Fruit fly (Drosophila melanogaster) whole organism, embryonic: Measurements from ENCODE around the gene Tpst.

Experiments
- ATbp ChIP-seq: fragments of 200-800 bp; sonication (Bioruptor generic); optimal IDR thresholded peaks from 2 replicates; lab custom pipeline; 2017; ENCODE audit warnings: missing biosample characterization, mild to moderate bottlenecking, missing genetic modification characterization, missing genetic modification reagents
- Awh ChIP-seq: fragments of 200-800 bp; sonication (Bioruptor generic); IDR thresholded peaks from 2 replicates; pipeline ENCODE4, ENCODE4 v1.3.6; 2022; ENCODE audit warnings: missing biosample characterization, missing genetic modification characterization
- B-H2 ChIP-seq: fragments of 200-800 bp; sonication (Bioruptor generic); optimal IDR thresholded peaks from 2 replicates; lab custom pipeline; 2018; ENCODE audit warnings: missing biosample characterization, mild to moderate bottlenecking, missing genetic modification characterization
- BEAF-32 ChIP-seq: fragments of 200-800 bp; sonication (Bioruptor generic); optimal IDR thresholded peaks from 3 replicates; lab custom pipeline; 2017; ENCODE audit warnings: missing biosample characterization, missing genetic modification characterization, mild to moderate bottlenecking, moderate library complexity, missing genetic modification reagents
- CG10267 ChIP-seq: fragments of 200-800 bp; sonication (Bioruptor generic); optimal IDR thresholded peaks from 2 replicates; lab custom pipeline; 2018; ENCODE audit warnings: missing biosample characterization, mild to moderate bottlenecking, missing genetic modification characterization, moderate library complexity
- CG10366 ChIP-seq: fragments of 200-800 bp; sonication (Bioruptor generic); IDR thresholded peaks from 2 replicates; pipeline ENCODE4 v1.3.6; 2022; ENCODE audit warnings: missing biosample characterization, missing genetic modification characterization
- CG10654 ChIP-seq: fragments of 200-800 bp; sonication (Bioruptor generic); optimal IDR thresholded peaks from 2 replicates; lab custom pipeline; 2016; ENCODE audit warnings: missing biosample characterization, missing genetic modification characterization
- CG11560 ChIP-seq: fragments of 200-800 bp; sonication (Bioruptor generic); IDR thresholded peaks from 3 replicates; pipeline ENCODE4 v1.3.6; 2022; ENCODE audit warnings: missing biosample characterization, missing genetic modification characterization
- CG13424 ChIP-seq: fragments of 200-800 bp; sonication (Bioruptor generic); optimal IDR thresholded peaks from 2 replicates; lab custom pipeline; 2019; ENCODE audit warnings: missing biosample characterization, mild to moderate bottlenecking, missing genetic modification characterization, moderate library complexity
- CG13894 ChIP-seq: fragments of 200-800 bp; sonication (Bioruptor generic); optimal IDR thresholded peaks from 3 replicates; lab custom pipeline; 2018; ENCODE audit warnings: missing biosample characterization, mild to moderate bottlenecking, missing genetic modification characterization, moderate library complexity
- CG17912 ChIP-seq: fragments of 200-800 bp; sonication (Bioruptor generic); optimal IDR thresholded peaks from 2 replicates; lab custom pipeline; 2018; ENCODE audit warnings: missing biosample characterization, mild to moderate bottlenecking, missing genetic modification characterization
- CG31224 ChIP-seq: fragments of 200-800 bp; sonication (Bioruptor generic); IDR thresholded peaks from 2 replicates; pipeline ENCODE4 v1.3.6; 2022; ENCODE audit warnings: missing biosample characterization, missing genetic modification characterization
- CG32532 ChIP-seq: fragments of 200-800 bp; sonication (Bioruptor generic); IDR thresholded peaks from 2 replicates; pipeline ENCODE4 v1.3.6; 2022; ENCODE audit warnings: missing biosample characterization, missing genetic modification characterization
- CG33213 ChIP-seq: fragments of 200-800 bp; sonication (Bioruptor generic); optimal IDR thresholded peaks from 3 replicates; lab custom pipeline; 2016; ENCODE audit warnings: missing biosample characterization, missing genetic modification characterization
- CG34422 ChIP-seq: fragments of 200-800 bp; sonication (Bioruptor generic); IDR thresholded peaks from 3 replicates; pipeline ENCODE4 v1.3.6; 2022; ENCODE audit warnings: missing biosample characterization, missing genetic modification characterization
- CG5245 ChIP-seq: fragments of 200-800 bp; sonication (Bioruptor generic); optimal IDR thresholded peaks from 3 replicates; lab custom pipeline; 2016; ENCODE audit warnings: missing biosample characterization, missing genetic modification characterization
- CG6175 ChIP-seq: fragments of 200-800 bp; sonication (Bioruptor generic); IDR thresholded peaks from 3 replicates; pipeline ENCODE4 v1.3.6; 2022; ENCODE audit warnings: missing biosample characterization, missing genetic modification characterization
- CG6272 ChIP-seq: fragments of 200-800 bp; sonication (Bioruptor generic); IDR thresholded peaks from 2 replicates; pipeline ENCODE4 v1.3.6; 2022; ENCODE audit warnings: missing biosample characterization, missing genetic modification characterization
- CG6791 ChIP-seq: fragments of 200-800 bp; sonication (Bioruptor generic); IDR thresholded peaks from 3 replicates; pipeline ENCODE4 v1.3.6; 2022; ENCODE audit warnings: missing biosample characterization, missing genetic modification characterization; ENCODE audit not compliant: partially characterized antibody
- CG8359 ChIP-seq: fragments of 200-800 bp; sonication (Bioruptor generic); optimal IDR thresholded peaks from 2 replicates; lab custom pipeline; 2017; ENCODE audit warnings: missing biosample characterization, mild to moderate bottlenecking, missing genetic modification characterization, borderline replicate concordance
- CG8478 ChIP-seq: fragments of >200 bp; optimal IDR thresholded peaks from 2 replicates; lab custom pipeline; 2018
- CG9797 ChIP-seq: fragments of 200-800 bp; sonication (Bioruptor generic); optimal IDR thresholded peaks from 3 replicates; lab custom pipeline; 2018; ENCODE audit warnings: missing biosample characterization, mild to moderate bottlenecking, missing genetic modification characterization
- CkIIα-i1 ChIP-seq: fragments of 200-800 bp; sonication (Bioruptor generic); IDR thresholded peaks from 2 replicates; pipeline ENCODE4 v1.3.6; 2022; ENCODE audit warnings: missing biosample characterization, missing genetic modification characterization
- D ChIP-seq, 2 experiments: fragments of 200-800 bp in 1 of 2; fragments of >200 bp in 1 of 2; sonication (Bioruptor generic) in 1 of 2; optimal IDR thresholded peaks; 2 replicates in 1 of 2; 3 replicates in 1 of 2; lab custom pipeline; 2017; ENCODE audit warnings: mild to moderate bottlenecking in 1 of 2, missing biosample characterization in 1 of 2, missing genetic modification characterization in 1 of 2, missing genetic modification reagents in 1 of 2
- HLH4C ChIP-seq: fragments of 200-800 bp; sonication (Bioruptor generic); IDR thresholded peaks from 3 replicates; pipeline ENCODE4 v1.3.6; 2022; ENCODE audit warnings: missing biosample characterization, missing genetic modification characterization; ENCODE audit not compliant: partially characterized antibody
- HLHmδ ChIP-seq: fragments of 200-800 bp; sonication (Bioruptor generic); optimal IDR thresholded peaks from 2 replicates; lab custom pipeline; 2018; ENCODE audit warnings: missing biosample characterization, mild to moderate bottlenecking, missing genetic modification characterization, moderate library complexity
- Hr78 ChIP-seq, 2 experiments: fragments of 200-800 bp in 1 of 2; fragments of >200 bp in 1 of 2; sonication (Bioruptor generic) in 1 of 2; optimal IDR thresholded peaks; 2 replicates each; lab custom pipeline; 2017 to 2019; ENCODE audit warnings: missing biosample characterization in 2 of 2, missing genetic modification characterization in 2 of 2, mild to moderate bottlenecking in 1 of 2, moderate library complexity in 1 of 2
- Ssrp ChIP-seq: fragments of 200-800 bp; sonication (Bioruptor generic); optimal IDR thresholded peaks from 2 replicates; lab custom pipeline; 2018; ENCODE audit warnings: missing biosample characterization, mild to moderate bottlenecking, missing genetic modification characterization, moderate library complexity
- TFAM ChIP-seq: fragments of 200-800 bp; sonication (Bioruptor generic); optimal IDR thresholded peaks from 2 replicates; lab custom pipeline; 2017; ENCODE audit warnings: missing biosample characterization, missing genetic modification characterization, inconsistent platforms
- Xbp1 ChIP-seq: fragments of 200-800 bp; sonication (Bioruptor generic); optimal IDR thresholded peaks from 3 replicates; lab custom pipeline; 2016; ENCODE audit warnings: missing biosample characterization, mild to moderate bottlenecking, missing genetic modification characterization
- ap ChIP-seq: fragments of 200-800 bp; sonication (Bioruptor generic); IDR thresholded peaks from 2 replicates; pipeline ENCODE4 v1.3.6; 2022; ENCODE audit warnings: missing biosample characterization, missing genetic modification characterization
- bigmax ChIP-seq: fragments of 200-800 bp; sonication (Bioruptor generic); optimal IDR thresholded peaks from 2 replicates; lab custom pipeline; 2018; ENCODE audit warnings: missing biosample characterization, mild to moderate bottlenecking, missing genetic modification characterization
- chinmo ChIP-seq: fragments of 200-800 bp; sonication (Bioruptor generic); IDR thresholded peaks from 4 replicates; pipeline ENCODE4 v1.3.6; 2022; ENCODE audit warnings: missing biosample characterization, missing genetic modification characterization; ENCODE audit not compliant: partially characterized antibody
- dmrt11E ChIP-seq: fragments of 200-800 bp; sonication (Bioruptor generic); optimal IDR thresholded peaks from 3 replicates; lab custom pipeline; 2018; ENCODE audit warnings: missing biosample characterization, mild to moderate bottlenecking, missing genetic modification characterization, moderate library complexity
- emc ChIP-seq: fragments of 200-800 bp; sonication (Bioruptor generic); optimal IDR thresholded peaks from 2 replicates; lab custom pipeline; 2016; ENCODE audit warnings: missing biosample characterization, missing genetic modification characterization
- ems ChIP-seq: fragments of 200-800 bp; sonication (Bioruptor generic); optimal IDR thresholded peaks from 3 replicates; lab custom pipeline; 2016; ENCODE audit warnings: missing biosample characterization, missing genetic modification characterization
- esg ChIP-seq: fragments of 200-800 bp; sonication (Bioruptor generic); conservative IDR thresholded peaks from 2 replicates; pipeline ENCODE4 v1.3.6; 2022; ENCODE audit warnings: missing biosample characterization, missing genetic modification characterization
- gce ChIP-seq: fragments of 200-800 bp; sonication (Bioruptor generic); IDR thresholded peaks from 3 replicates; pipeline ENCODE4 v1.3.6; 2022; ENCODE audit warnings: missing biosample characterization, missing genetic modification characterization
- gt ChIP-seq: fragments of 200-800 bp; sonication (Bioruptor generic); IDR thresholded peaks from 2 replicates; pipeline ENCODE4 v1.3.6; 2022; ENCODE audit warnings: missing biosample characterization, missing genetic modification characterization
- h ChIP-seq: fragments of >200 bp; optimal IDR thresholded peaks from 2 replicates; lab custom pipeline; 2017
- lilli ChIP-seq: fragments of 200-800 bp; sonication (Bioruptor generic); optimal IDR thresholded peaks from 3 replicates; lab custom pipeline; 2016; ENCODE audit warnings: missing biosample characterization, missing genetic modification characterization
- nom ChIP-seq: fragments of 200-800 bp; sonication (Bioruptor generic); optimal IDR thresholded peaks from 2 replicates; lab custom pipeline; 2017; ENCODE audit warnings: missing biosample characterization, missing genetic modification characterization, mild to moderate bottlenecking, moderate library complexity, missing genetic modification reagents
- pum ChIP-seq: fragments of 200-800 bp; sonication (Bioruptor generic); optimal IDR thresholded peaks from 2 replicates; lab custom pipeline; 2016; ENCODE audit warnings: missing biosample characterization, missing genetic modification characterization
- ranshi ChIP-seq: fragments of 200-800 bp; sonication (Bioruptor generic); IDR thresholded peaks from 2 replicates; pipeline ENCODE4 v1.3.6; 2022; ENCODE audit warnings: missing biosample characterization, missing genetic modification characterization
- ssp ChIP-seq: fragments of 200-800 bp; sonication (Bioruptor generic); IDR thresholded peaks from 2 replicates; pipeline ENCODE4 v1.3.6; 2022; ENCODE audit warnings: missing biosample characterization, missing genetic modification characterization
- tll ChIP-seq, 2 experiments: fragments of 200-800 bp in 1 of 2; fragments of >200 bp in 1 of 2; sonication (Bioruptor generic) in 1 of 2; optimal IDR thresholded peaks; 2 replicates each; lab custom pipeline; 2017 to 2019; ENCODE audit warnings: missing biosample characterization in 2 of 2, missing genetic modification characterization in 2 of 2, mild to moderate bottlenecking in 1 of 2, moderate library complexity in 1 of 2
- trh ChIP-seq: fragments of 200-800 bp; sonication (Bioruptor generic); optimal IDR thresholded peaks from 2 replicates; lab custom pipeline; 2016; ENCODE audit warnings: missing biosample characterization, missing genetic modification characterization
- z ChIP-seq: fragments of 200-800 bp; sonication (Bioruptor generic); IDR thresholded peaks from 3 replicates; pipeline ENCODE4 v1.3.6; 2022; ENCODE audit warnings: missing biosample characterization, missing genetic modification characterization
- zf30C ChIP-seq: fragments of 200-800 bp; sonication (Bioruptor generic); optimal IDR thresholded peaks from 3 replicates; lab custom pipeline; 2018; ENCODE audit warnings: missing biosample characterization, mild to moderate bottlenecking, missing genetic modification characterization

The Tpst gene

DNA sequence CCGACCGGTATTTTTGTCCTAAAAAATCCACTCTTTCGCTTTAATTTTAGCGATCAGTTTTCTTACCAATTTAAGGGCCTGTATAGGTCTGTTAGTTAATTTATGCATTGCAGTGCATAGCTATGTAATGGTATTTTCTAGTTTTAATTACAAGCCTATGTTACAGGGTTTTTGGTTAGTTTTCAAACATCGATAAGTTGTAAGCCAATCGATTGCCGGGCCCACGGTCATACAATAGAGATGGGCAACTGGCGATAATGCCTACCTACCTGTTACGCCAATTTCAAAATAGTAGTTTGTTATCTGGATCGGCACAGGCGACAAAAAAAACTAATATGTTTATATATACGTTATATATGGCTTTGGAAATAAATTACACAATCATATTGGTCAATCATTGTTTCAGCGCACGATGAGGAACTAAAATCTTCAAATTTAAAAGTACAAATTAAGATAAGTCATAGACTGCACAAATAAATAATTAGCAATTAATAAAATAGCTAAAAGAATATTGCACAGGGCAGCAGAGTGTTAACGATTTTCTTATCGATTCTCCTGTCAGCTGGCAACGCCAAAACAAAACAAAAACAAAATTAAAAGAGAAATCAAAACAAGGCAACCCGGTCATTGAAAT lies 52.9 kb downstream of the Tpst start, which contains the start of the genes tth and Tango2 (continued):
- TF ChIP-seq CG8359 (GFP tag; lab: Kevin White, UChicago) (peak; percentile 20), esg (GFP tag; lab: Robert Waterston, UW) (peak; percentile 75), CG6175 (GFP tag; lab: Robert Waterston, UW) (peak; percentile 42; the same call in 1 of the 3 replicates), B-H2 (GFP tag; lab: Kevin White, UChicago) (peak; percentile 46), trh (peak; percentile 44), CG17912 (GFP tag; lab: Kevin White, UChicago) (peak; percentile 72), CG11560 (tag; lab: Robert Waterston, UW) (0 out of 3 replicates have a peak, but pooled peaks have one; percentile 41), CG10366 (GFP tag; lab: Robert Waterston, UW) (peak; percentile 71), CG33213 (GFP tag; lab: Kevin White, UChicago) (no peak), HLHmδ (GFP tag; lab: Kevin White, UChicago) (no peak), CkIIα-i1 (GFP tag; lab: Robert Waterston, UW) (no peak), CG6272 (GFP tag; lab: Robert Waterston, UW) (peak; percentile 62), CG31224 (peak; percentile 65), ssp (GFP tag; lab: Robert Waterston, UW) (no peak), CG13424 (tag; lab: Kevin White, UChicago) (peak; percentile 80), dmrt11E (peak; percentile 57), emc (GFP tag; lab: Kevin White, UChicago) (no peak), BEAF-32 (GFP tag; lab: Kevin White, UChicago) (peak; percentile 80), CG34422 (peak; percentile 59; the same call in 2 of the 3 replicates), CG32532 (peak; percentile 81), CG10267 (tag; lab: Kevin White, UChicago) (peak; percentile 61), z (GFP tag; lab: Robert Waterston, UW) (no peak; the same call in 2 of the 3 replicates), lilli (peak; percentile 90), pum (GFP tag; lab: Kevin White, UChicago) (peak; percentile 65), tll (GFP tag; optimal IDR thresholded peaks at IDR 0.05; lab: Kevin White, UChicago) (peak in 1 of 2 experiments; percentile 16), Xbp1 (GFP tag; lab: Kevin White, UChicago) (peak; percentile 81), gt (no peak), bigmax (GFP tag; lab: Kevin White, UChicago) (peak; percentile 63), h (lab: Kevin White, UChicago) (no peak), HLH4C (GFP tag; lab: Robert Waterston, UW) (peak; percentile 52; the same call in 2 of the 3 replicates), ems (peak; percentile 66), ranshi (GFP tag; lab: Robert Waterston, UW) (peak; percentile 31), ATbp (peak; percentile 27), nom (GFP tag; lab: Kevin White, UChicago) (peak; percentile 30), CG6791 (GFP tag; lab: Robert Waterston, UW) (peak; percentile 71), zf30C (GFP tag; lab: Kevin White, UChicago) (no peak), chinmo (GFP tag; lab: Robert Waterston, UW) (no peak), CG8478 (lab: Kevin White, UChicago) (no peak), TFAM (no peak), gce (GFP tag; lab: Robert Waterston, UW) (no peak; the same call in 2 of the 3 replicates), CG9797 (GFP tag; lab: Kevin White, UChicago) (peak; percentile 85), Awh (GFP tag; lab: Robert Waterston, UW) (no peak), CG13894 (tag; lab: Kevin White, UChicago) (no peak), D (optimal IDR thresholded peaks at IDR 0.05; lab: Kevin White, UChicago) (no peak), D (GFP tag; optimal IDR thresholded peaks at IDR 0.05; lab: Kevin White, UChicago) (peak; percentile 3), CG5245 (GFP tag; lab: Kevin White, UChicago) (peak; percentile 27), ap (GFP tag; lab: Robert Waterston, UW) (peak; percentile 36; the same call in 1 of the 2 replicates), CG10654 (GFP tag; lab: Kevin White, UChicago) (peak; percentile 63), Ssrp (tag; lab: Kevin White, UChicago) (peak; percentile 70), Hr78 (GFP tag; optimal IDR thresholded peaks at IDR 0.05; lab: Kevin White, UChicago) (no peak)
